Fruit fly (Drosophila melanogaster): ENCODE results near the gene grass.

grass gene

dm6 chr3R:27162824-27163223 is 5.1 kb downstream of the grass start, which contains the start of gene ppk31:
Gene ppk31, plus strand, starts transcription at chr3R:27163124.
- TF ChIP-seq CG31627 (GFP tag; optimal IDR thresholded peaks at IDR 0.05) (no peak), topi (GFP tag; optimal IDR thresholded peaks at IDR 0.05) (no peak), CG11902 (GFP tag; optimal IDR thresholded peaks at IDR 0.05) (no peak), Smox (GFP tag; optimal IDR thresholded peaks at IDR 0.05) (no peak), Eip78C (GFP tag) (no peak), Eip75B (GFP tag; optimal IDR thresholded peaks at IDR 0.05) (no peak), fd85E (GFP tag; optimal IDR thresholded peaks at IDR 0.05) (no peak), CG4318 (GFP tag; optimal IDR thresholded peaks at IDR 0.05) (no peak), fd59A (GFP tag; optimal IDR thresholded peaks at IDR 0.05) (no peak), Hr38 (GFP tag; optimal IDR thresholded peaks at IDR 0.05) (no peak), net (GFP tag; optimal IDR thresholded peaks at IDR 0.05) (no peak), CG9139 (GFP tag; optimal IDR thresholded peaks at IDR 0.05) (no peak), Sox14 (GFP tag; optimal IDR thresholded peaks at IDR 0.05) (no peak), achi (GFP tag; optimal IDR thresholded peaks at IDR 0.05) (no peak), CG1621 (tag; optimal IDR thresholded peaks at IDR 0.05) (no peak), vri (GFP tag; optimal IDR thresholded peaks at IDR 0.05) (no peak)

- no peak for TF ChIP-seq CG9139 (GFP tag; optimal IDR thresholded peaks at IDR 0.05)
- no peak for TF ChIP-seq CG6792 (GFP tag; optimal IDR thresholded peaks at IDR 0.05)
- TF ChIP-seq CG8632 (GFP tag; optimal IDR thresholded peaks at IDR 0.05) = no peak
- TF ChIP-seq lz (GFP tag; optimal IDR thresholded peaks at IDR 0.05) = no peak
These were observed 7.8 kb downstream of the grass start, which contains the start of the genes CG34293 and spn-D for dm6 chr3R:27165416-27165982. Gene CG34293, minus strand, starts transcription at chr3R:27165575. Gene spn-D, plus strand, starts transcription at chr3R:27165716.

- TF ChIP-seq Lpt (GFP tag; optimal IDR thresholded peaks at IDR 0.05) = peak; percentile 89
- no peak for TF ChIP-seq Met (GFP tag; optimal IDR thresholded peaks at IDR 0.05)
- peak; percentile 39 for TF ChIP-seq CG9139 (GFP tag; optimal IDR thresholded peaks at IDR 0.05)
- TF ChIP-seq Sox15 (GFP tag; optimal IDR thresholded peaks at IDR 0.05) = no peak
- peak; percentile 66 for TF ChIP-seq CG6808 (GFP tag; optimal IDR thresholded peaks at IDR 0.05)
- peak; percentile 90 for TF ChIP-seq Hr4 (GFP tag; optimal IDR thresholded peaks at IDR 0.05)
- peak; percentile 93 for TF ChIP-seq Eip78C (GFP tag)
- peak; percentile 62 for TF ChIP-seq Eip75B (GFP tag; optimal IDR thresholded peaks at IDR 0.05)
- no peak for TF ChIP-seq Hr39 (GFP tag; optimal IDR thresholded peaks at IDR 0.05)
- TF ChIP-seq CG1621 (tag; optimal IDR thresholded peaks at IDR 0.05) = peak; percentile 22
- TF ChIP-seq Gug (GFP tag; IDR thresholded peaks at IDR 0.05) = peak; percentile 83
- peak; percentile 84 for TF ChIP-seq dac (GFP tag; optimal IDR thresholded peaks at IDR 0.05)
- TF ChIP-seq Hr38 (GFP tag; optimal IDR thresholded peaks at IDR 0.05) = peak; percentile 9
- TF ChIP-seq fd59A (GFP tag; optimal IDR thresholded peaks at IDR 0.05) = peak; percentile 36
- peak; percentile 57 for TF ChIP-seq CG11762 (GFP tag; optimal IDR thresholded peaks at IDR 0.05; ENCODE audit: insufficient read depth)
- TF ChIP-seq CG34406 (GFP tag; optimal IDR thresholded peaks at IDR 0.05) = no peak
- TF ChIP-seq CG6854 (GFP tag; optimal IDR thresholded peaks at IDR 0.05) = no peak
- peak; percentile 84 for TF ChIP-seq CG4318 (GFP tag; optimal IDR thresholded peaks at IDR 0.05)
- TF ChIP-seq spab (GFP tag; optimal IDR thresholded peaks at IDR 0.05) = peak; percentile 54
- peak; percentile 63 for TF ChIP-seq Ets96B (tag; optimal IDR thresholded peaks at IDR 0.05)
- peak; percentile 78 for TF ChIP-seq CG11294 (GFP tag; IDR thresholded peaks at IDR 0.05)
- peak; percentile 94 for TF ChIP-seq CG15336 (GFP tag; IDR thresholded peaks at IDR 0.05)
- TF ChIP-seq CG3919 (GFP tag; optimal IDR thresholded peaks at IDR 0.05) = peak; percentile 79
- TF ChIP-seq salr (GFP tag; optimal IDR thresholded peaks at IDR 0.05) = peak in 1 of 2 experiments; percentile 74
- peak; percentile 95 for TF ChIP-seq CG8119 (GFP tag; IDR thresholded peaks at IDR 0.05)
- peak; percentile 80 for TF ChIP-seq achi (GFP tag; optimal IDR thresholded peaks at IDR 0.05)
- TF ChIP-seq CG10631 (GFP tag; optimal IDR thresholded peaks at IDR 0.05) = peak; percentile 68
- TF ChIP-seq CG6276 (GFP tag; optimal IDR thresholded peaks at IDR 0.05) = peak; percentile 93
- TF ChIP-seq CG8319 (GFP tag; optimal IDR thresholded peaks at IDR 0.05) = no peak
- TF ChIP-seq svp (GFP tag) = peak; percentile 19
- TF ChIP-seq CG3032 (tag; optimal IDR thresholded peaks at IDR 0.05) = peak; percentile 62
- TF ChIP-seq lz (GFP tag; optimal IDR thresholded peaks at IDR 0.05) = no peak
- TF ChIP-seq CG7368 (GFP tag; optimal IDR thresholded peaks at IDR 0.05) = no peak
- peak; percentile 54 for TF ChIP-seq net (GFP tag; optimal IDR thresholded peaks at IDR 0.05)
- peak; percentile 54 to 91 for TF ChIP-seq ss (GFP tag; optimal IDR thresholded peaks at IDR 0.05)
- TF ChIP-seq eg (GFP tag; IDR thresholded peaks at IDR 0.05) = peak; percentile 91
- peak; percentile 89 for TF ChIP-seq CG6163 (GFP tag; IDR thresholded peaks at IDR 0.05)
- no peak for TF ChIP-seq cyc (GFP tag; optimal IDR thresholded peaks at IDR 0.05)
- TF ChIP-seq Sox14 (GFP tag; optimal IDR thresholded peaks at IDR 0.05) = peak; percentile 57
These were observed 9.6 kb downstream of the grass start for dm6 chr3R:27167350-27167749.
